Fruit fly (Drosophila melanogaster) whole organism, embryonic: ENCODE data around the gene Cpr64Ad.

Experiments
- BEAF-32 ChIP-seq: fragments of 200-800 bp; sonication (Bioruptor generic); optimal IDR thresholded peaks from 3 replicates; lab custom pipeline; 2017; ENCODE audit warnings: missing biosample characterization, missing genetic modification characterization, mild to moderate bottlenecking, moderate library complexity, missing genetic modification reagents
- Bteb2 ChIP-seq: fragments of 200-800 bp; sonication (Bioruptor generic); optimal IDR thresholded peaks from 2 replicates; lab custom pipeline; 2016; ENCODE audit warnings: missing biosample characterization, missing genetic modification characterization
- CG1024 ChIP-seq: fragments of 200-800 bp; sonication (Bioruptor generic); IDR thresholded peaks from 2 replicates; pipeline ENCODE4 v1.3.6; 2022; ENCODE audit warnings: missing biosample characterization, missing genetic modification characterization
- CG10267 ChIP-seq: fragments of 200-800 bp; sonication (Bioruptor generic); optimal IDR thresholded peaks from 2 replicates; lab custom pipeline; 2018; ENCODE audit warnings: missing biosample characterization, mild to moderate bottlenecking, missing genetic modification characterization, moderate library complexity
- CG12104 ChIP-seq: fragments of 200-800 bp; sonication (Bioruptor generic); optimal IDR thresholded peaks from 3 replicates; lab custom pipeline; 2016; ENCODE audit warnings: missing biosample characterization, missing genetic modification characterization
- CG1529 ChIP-seq: fragments of 200-800 bp; sonication (Bioruptor generic); optimal IDR thresholded peaks from 3 replicates; lab custom pipeline; 2018; ENCODE audit warnings: missing biosample characterization, missing genetic modification characterization
- CG16863 ChIP-seq: fragments of 200-800 bp; sonication (Bioruptor generic); optimal IDR thresholded peaks from 3 replicates; lab custom pipeline; 2016; ENCODE audit warnings: missing biosample characterization, missing genetic modification characterization
- CG17359 ChIP-seq: fragments of 200-800 bp; sonication (Bioruptor generic); optimal IDR thresholded peaks from 3 replicates; lab custom pipeline; 2018; ENCODE audit warnings: missing biosample characterization, mild to moderate bottlenecking, missing genetic modification characterization, moderate library complexity
- CG17385 ChIP-seq: fragments of 200-800 bp; sonication (Bioruptor generic); optimal IDR thresholded peaks from 3 replicates; lab custom pipeline; 2018; ENCODE audit warnings: missing biosample characterization, mild to moderate bottlenecking, missing genetic modification characterization
- CG17802 ChIP-seq: fragments of 200-800 bp; sonication (Bioruptor generic); optimal IDR thresholded peaks from 2 replicates; lab custom pipeline; 2018; ENCODE audit warnings: missing biosample characterization, mild to moderate bottlenecking, missing genetic modification characterization, moderate library complexity
- CG17829 ChIP-seq: fragments of 200-800 bp; optimal IDR thresholded peaks from 2 replicates; lab custom pipeline; 2019; ENCODE audit warnings: missing biosample characterization, mild to moderate bottlenecking, missing genetic modification characterization, moderate library complexity
- CG3065 ChIP-seq: fragments of 200-800 bp; sonication (Bioruptor generic); optimal IDR thresholded peaks from 2 replicates; lab custom pipeline; 2016; ENCODE audit warnings: missing biosample characterization, missing genetic modification characterization
- CG3838 ChIP-seq: fragments of 200-800 bp; sonication (Bioruptor generic); optimal IDR thresholded peaks from 3 replicates; lab custom pipeline; 2016; ENCODE audit warnings: missing biosample characterization, missing genetic modification characterization
- CG5245 ChIP-seq: fragments of 200-800 bp; sonication (Bioruptor generic); optimal IDR thresholded peaks from 3 replicates; lab custom pipeline; 2016; ENCODE audit warnings: missing biosample characterization, missing genetic modification characterization
- CG6654 ChIP-seq: fragments of 200-800 bp; sonication (Bioruptor generic); optimal IDR thresholded peaks from 2 replicates; lab custom pipeline; 2017; ENCODE audit warnings: missing biosample characterization, mild to moderate bottlenecking, missing genetic modification characterization
- CG6683 ChIP-seq: fragments of 200-800 bp; sonication (Bioruptor generic); optimal IDR thresholded peaks from 2 replicates; lab custom pipeline; 2017; ENCODE audit warnings: missing biosample characterization, mild to moderate bottlenecking, missing genetic modification characterization, missing genetic modification reagents
- CG6791 ChIP-seq: fragments of 200-800 bp; sonication (Bioruptor generic); IDR thresholded peaks from 3 replicates; pipeline ENCODE4 v1.3.6; 2022; ENCODE audit warnings: missing biosample characterization, missing genetic modification characterization; ENCODE audit not compliant: partially characterized antibody
- Chrac-16 ChIP-seq: fragments of 200-800 bp; sonication (Bioruptor generic); optimal IDR thresholded peaks from 3 replicates; lab custom pipeline; 2016; ENCODE audit warnings: missing biosample characterization, missing genetic modification characterization
- D ChIP-seq, 2 experiments: fragments of 200-800 bp in 1 of 2; fragments of >200 bp in 1 of 2; sonication (Bioruptor generic) in 1 of 2; optimal IDR thresholded peaks; 2 replicates in 1 of 2; 3 replicates in 1 of 2; lab custom pipeline; 2017; ENCODE audit warnings: mild to moderate bottlenecking in 1 of 2, missing biosample characterization in 1 of 2, missing genetic modification characterization in 1 of 2, missing genetic modification reagents in 1 of 2
- Dbx ChIP-seq: fragments of 200-800 bp; sonication (Bioruptor generic); IDR thresholded peaks from 3 replicates; pipeline ENCODE4 v1.3.6; 2022; ENCODE audit warnings: missing biosample characterization, missing genetic modification characterization
- E2f1 ChIP-seq: fragments of 200-800 bp; sonication (Bioruptor generic); IDR thresholded peaks from 2 replicates; pipeline ENCODE4 v1.3.6; 2022; ENCODE audit warnings: missing biosample characterization, missing genetic modification characterization
- Eip74EF ChIP-seq, 2 experiments: fragments of 200-800 bp in 1 of 2; fragments of >200 bp in 1 of 2; sonication (Bioruptor generic) in 1 of 2; optimal IDR thresholded peaks; 2 replicates each; lab custom pipeline; 2017 to 2019; ENCODE audit warnings: missing biosample characterization in 2 of 2, missing genetic modification characterization in 2 of 2, mild to moderate bottlenecking in 1 of 2, moderate library complexity in 1 of 2
- Ets65A ChIP-seq: fragments of 200-800 bp; sonication (Bioruptor generic); peaks from one replicate; lab custom pipeline; 2016; ENCODE audit warnings: missing biosample characterization, missing genetic modification characterization
- Ets97D ChIP-seq: fragments of 200-800 bp; sonication (Bioruptor generic); optimal IDR thresholded peaks from 3 replicates; lab custom pipeline; 2016; ENCODE audit warnings: missing biosample characterization, missing genetic modification characterization
- Fer1 ChIP-seq: fragments of 200-800 bp; sonication (Bioruptor generic); optimal IDR thresholded peaks from 2 replicates; lab custom pipeline; 2017; ENCODE audit warnings: missing biosample characterization, mild to moderate bottlenecking, missing genetic modification characterization
- Hey ChIP-seq: fragments of 200-800 bp; sonication (Bioruptor generic); optimal IDR thresholded peaks from 3 replicates; lab custom pipeline; 2018; ENCODE audit warnings: missing biosample characterization, mild to moderate bottlenecking, missing genetic modification characterization
- HmgZ ChIP-seq: fragments of 200-800 bp; sonication (Bioruptor generic); optimal IDR thresholded peaks from 2 replicates; lab custom pipeline; 2018; ENCODE audit warnings: missing biosample characterization, mild to moderate bottlenecking, missing genetic modification characterization
- Hr3 ChIP-seq: fragments of 200-800 bp; sonication (Bioruptor generic); optimal IDR thresholded peaks from 3 replicates; lab custom pipeline; 2016; ENCODE audit warnings: missing biosample characterization, missing genetic modification characterization
- Lhr ChIP-seq: fragments of 200-800 bp; sonication (Bioruptor generic); optimal IDR thresholded peaks from 3 replicates; lab custom pipeline; 2017; ENCODE audit warnings: mild to moderate bottlenecking, missing biosample characterization, missing genetic modification reagents, missing genetic modification characterization
- Lpt ChIP-seq: fragments of >200 bp; optimal IDR thresholded peaks from 2 replicates; lab custom pipeline; 2018; ENCODE audit warnings: missing biosample characterization, missing genetic modification characterization
- Meics ChIP-seq: fragments of 200-800 bp; sonication (Bioruptor generic); optimal IDR thresholded peaks from 2 replicates; lab custom pipeline; 2017; ENCODE audit warnings: missing biosample characterization, mild to moderate bottlenecking, missing genetic modification characterization
- NC2β ChIP-seq: fragments of 200-800 bp; sonication (Bioruptor generic); optimal IDR thresholded peaks from 2 replicates; lab custom pipeline; 2016; ENCODE audit warnings: missing biosample characterization, missing genetic modification characterization
- Scr ChIP-seq: fragments of 200-800 bp; sonication (Bioruptor generic); IDR thresholded peaks from 2 replicates; pipeline ENCODE4 v1.3.6; 2022; ENCODE audit warnings: missing biosample characterization, missing genetic modification characterization; ENCODE audit not compliant: partially characterized antibody
- Sin3A ChIP-seq: fragments of >200 bp; optimal IDR thresholded peaks from 2 replicates; lab custom pipeline; 2018
- Six4 ChIP-seq: fragments of 200-800 bp; sonication (Bioruptor generic); optimal IDR thresholded peaks from 2 replicates; lab custom pipeline; 2016; ENCODE audit warnings: missing biosample characterization, missing genetic modification characterization
- TFAM ChIP-seq: fragments of 200-800 bp; sonication (Bioruptor generic); optimal IDR thresholded peaks from 2 replicates; lab custom pipeline; 2017; ENCODE audit warnings: missing biosample characterization, missing genetic modification characterization, inconsistent platforms
- Vsx1 ChIP-seq: fragments of 200-800 bp; sonication (Bioruptor generic); optimal IDR thresholded peaks from 2 replicates; lab custom pipeline; 2017; ENCODE audit warnings: missing biosample characterization, mild to moderate bottlenecking, missing genetic modification characterization, missing genetic modification reagents
- Xbp1 ChIP-seq: fragments of 200-800 bp; sonication (Bioruptor generic); optimal IDR thresholded peaks from 3 replicates; lab custom pipeline; 2016; ENCODE audit warnings: missing biosample characterization, mild to moderate bottlenecking, missing genetic modification characterization
- ato ChIP-seq: fragments of 200-800 bp; sonication (Bioruptor generic); IDR thresholded peaks from 2 replicates; pipeline ENCODE4 v1.3.6; 2022; ENCODE audit warnings: missing biosample characterization, missing genetic modification characterization; ENCODE audit not compliant: partially characterized antibody
- chinmo ChIP-seq: fragments of 200-800 bp; sonication (Bioruptor generic); IDR thresholded peaks from 4 replicates; pipeline ENCODE4 v1.3.6; 2022; ENCODE audit warnings: missing biosample characterization, missing genetic modification characterization; ENCODE audit not compliant: partially characterized antibody
- ci ChIP-seq: fragments of 200-800 bp; sonication (Bioruptor generic); IDR thresholded peaks from 3 replicates; pipeline ENCODE4 v1.3.6; 2022; ENCODE audit warnings: missing biosample characterization, missing genetic modification characterization
- fu2 ChIP-seq: fragments of 200-800 bp; sonication (Bioruptor generic); optimal IDR thresholded peaks from 2 replicates; lab custom pipeline; 2016; ENCODE audit warnings: missing biosample characterization, missing genetic modification characterization
- kah ChIP-seq: fragments of 200-800 bp; sonication (Bioruptor generic); optimal IDR thresholded peaks from 2 replicates; lab custom pipeline; 2018; ENCODE audit warnings: missing biosample characterization, mild to moderate bottlenecking, missing genetic modification characterization
- knrl ChIP-seq: fragments of 200-800 bp; sonication (Bioruptor generic); IDR thresholded peaks from 3 replicates; pipeline ENCODE4 v1.3.6; 2022; ENCODE audit warnings: missing biosample characterization, missing genetic modification characterization; ENCODE audit not compliant: partially characterized antibody
- mld ChIP-seq: fragments of 200-800 bp; sonication (Bioruptor generic); IDR thresholded peaks from 3 replicates; pipeline ENCODE4 v1.3.6; 2022; ENCODE audit warnings: missing biosample characterization, missing genetic modification characterization; ENCODE audit not compliant: partially characterized antibody
- pb ChIP-seq: fragments of 200-800 bp; sonication (Bioruptor generic); optimal IDR thresholded peaks from 3 replicates; lab custom pipeline; 2016; ENCODE audit warnings: missing biosample characterization, missing genetic modification characterization
- pita ChIP-seq: fragments of 200-800 bp; sonication (Bioruptor generic); optimal IDR thresholded peaks from 2 replicates; lab custom pipeline; 2017; ENCODE audit warnings: missing biosample characterization, mild to moderate bottlenecking, missing genetic modification characterization
- prd ChIP-seq, 3 experiments: fragments of >200 bp in 2 of 3; fragments of 200-800 bp in 1 of 3; sonication (Bioruptor generic) in 1 of 3; optimal IDR thresholded peaks in 2 of 3; IDR thresholded peaks in 1 of 3; 2 replicates in 2 of 3; 3 replicates in 1 of 3; pipeline versions ENCODE4 v1.3.6 to Lab custom; 2017 to 2022; ENCODE audit warnings: missing biosample characterization in 1 of 3, missing genetic modification characterization in 1 of 3
- ro ChIP-seq: fragments of 200-800 bp; sonication (Bioruptor generic); IDR thresholded peaks from 2 replicates; pipeline ENCODE4 v1.3.6; 2022; ENCODE audit warnings: missing biosample characterization, missing genetic modification characterization

Cpr64Ad gene

DNA sequence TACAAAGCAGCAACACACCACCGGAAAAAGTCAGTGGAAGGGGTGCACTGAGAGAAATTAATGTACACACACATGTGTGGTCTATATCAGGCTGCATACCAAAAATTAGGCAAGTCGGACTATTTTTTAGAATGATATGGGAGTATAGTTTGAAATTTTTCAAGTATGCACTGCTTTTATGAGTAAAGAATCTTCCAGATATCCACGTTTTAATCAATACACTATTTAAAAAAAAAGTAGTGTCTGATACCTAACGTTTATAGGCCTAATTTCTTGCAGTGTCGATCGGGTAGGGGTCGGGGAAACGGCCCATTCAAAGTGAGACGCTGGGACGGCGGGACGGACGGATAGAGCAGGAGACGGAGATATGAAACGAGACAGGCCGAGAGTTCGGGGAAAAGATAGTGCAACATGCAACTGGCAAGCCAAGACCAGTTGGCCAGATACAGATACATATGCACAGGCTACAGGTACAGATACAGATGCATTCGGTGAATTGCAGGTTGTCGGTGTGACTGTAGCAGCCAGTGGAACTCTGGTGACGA, 15.2 kb downstream of the Cpr64Ad start (continued):
- TF ChIP-seq CG3065 (GFP tag; lab: Kevin White, UChicago) (peak; percentile 84), Eip74EF (GFP tag; optimal IDR thresholded peaks at IDR 0.05; lab: Kevin White, UChicago) (peak in 1 of 2 experiments; percentile 94), mld (GFP tag; lab: Robert Waterston, UW) (no peak), CG17802 (tag; lab: Kevin White, UChicago) (peak; percentile 79), ci (GFP tag; lab: Robert Waterston, UW) (peak; percentile 88), Scr (no peak), chinmo (GFP tag; lab: Robert Waterston, UW) (no peak), prd (optimal IDR thresholded peaks at IDR 0.05; lab: Kevin White, UChicago) (no peak), prd (GFP tag; IDR thresholded peaks at IDR 0.05; lab: Robert Waterston, UW) (peak; percentile 98), kah (GFP tag; lab: Kevin White, UChicago) (peak; percentile 87), Ets97D (GFP tag; lab: Kevin White, UChicago) (peak; percentile 76), knrl (GFP tag; lab: Robert Waterston, UW) (no peak), CG10267 (tag; lab: Kevin White, UChicago) (peak; percentile 93), Bteb2 (peak; percentile 81), Meics (GFP tag; lab: Kevin White, UChicago) (peak; percentile 67), Lpt (GFP tag; lab: Kevin White, UChicago) (no peak), Lhr (peak; percentile 89), CG1529 (GFP tag; lab: Kevin White, UChicago) (peak; percentile 96), HmgZ (peak; percentile 84), CG1024 (GFP tag; lab: Robert Waterston, UW) (peak; percentile 66), CG12104 (GFP tag; lab: Kevin White, UChicago) (peak; percentile 85), Fer1 (peak; percentile 81), D (optimal IDR thresholded peaks at IDR 0.05; lab: Kevin White, UChicago) (no peak), D (GFP tag; optimal IDR thresholded peaks at IDR 0.05; lab: Kevin White, UChicago) (peak; percentile 98), CG6791 (no peak), Ets65A (peak; percentile 99), pb (peak; percentile 92), CG3838 (GFP tag; lab: Kevin White, UChicago) (peak; percentile 72), fu2 (peak; percentile 68), CG6654 (GFP tag; lab: Kevin White, UChicago) (peak; percentile 82), CG17829 (tag; lab: Kevin White, UChicago) (peak; percentile 97), Chrac-16 (GFP tag; lab: Kevin White, UChicago) (peak; percentile 95), Dbx (GFP tag; lab: Robert Waterston, UW) (no peak), Hr3 (peak; percentile 94), Sin3A (lab: Kevin White, UChicago) (no peak), Xbp1 (GFP tag; lab: Kevin White, UChicago) (peak; percentile 93), pita (GFP tag; lab: Kevin White, UChicago) (no peak), E2f1 (GFP tag; lab: Robert Waterston, UW) (peak; percentile 81), CG6683 (GFP tag; lab: Kevin White, UChicago) (peak; percentile 70), BEAF-32 (GFP tag; lab: Kevin White, UChicago) (no peak), TFAM (GFP tag; lab: Kevin White, UChicago) (peak; percentile 85), CG16863 (GFP tag; lab: Kevin White, UChicago) (peak; percentile 94), ro (GFP tag; lab: Robert Waterston, UW) (peak; percentile 75; the same call in 1 of the 2 replicates), CG17385 (GFP tag; lab: Kevin White, UChicago) (peak; percentile 86), CG5245 (GFP tag; lab: Kevin White, UChicago) (peak; percentile 93), Hey (tag; lab: Kevin White, UChicago) (peak; percentile 38), ato (GFP tag; lab: Robert Waterston, UW) (no peak), NC2β (GFP tag; lab: Kevin White, UChicago) (peak; percentile 94), Vsx1 (GFP tag; lab: Kevin White, UChicago) (peak; percentile 82), Six4 (GFP tag; lab: Kevin White, UChicago) (peak; percentile 94), CG17359 (tag; lab: Kevin White, UChicago) (peak; percentile 94)
